Worm (Caenorhabditis elegans): ENCODE data around the gene srbc-5.
A peak's percentile ranks its signal among the peaks of the same experiment; 100 is the strongest.

srbc-5 gene

ce11 chrV:3301898-3302297 is 41.7 kb downstream of the srbc-5 start, which contains the start of gene srbc-1:
TSS of gene srbc-1 (minus strand) at chrV:3301998.
- TF ChIP-seq jun-1 (tag; optimal IDR thresholded peaks at IDR 0.05) (no peak), tbx-2 (tag; optimal IDR thresholded peaks at IDR 0.05) (no peak), hpl-2 (GFP tag; optimal IDR thresholded peaks at IDR 0.05) (no peak), nhr-76 (tag; optimal IDR thresholded peaks at IDR 0.05) (no peak), elt-3 (tag; optimal IDR thresholded peaks at IDR 0.05) (no peak), dsc-1 (tag; optimal IDR thresholded peaks at IDR 0.05) (no peak), Y116A8C.19 (tag; optimal IDR thresholded peaks at IDR 0.05; ENCODE audit: borderline replicate concordance) (no peak), lir-3 (tag; optimal IDR thresholded peaks at IDR 0.05; ENCODE audit: poor library complexity) (no peak), sox-4 (tag; optimal IDR thresholded peaks at IDR 0.05) (no peak), aly-2 (tag; optimal IDR thresholded peaks at IDR 0.05) (no peak)

DNA sequence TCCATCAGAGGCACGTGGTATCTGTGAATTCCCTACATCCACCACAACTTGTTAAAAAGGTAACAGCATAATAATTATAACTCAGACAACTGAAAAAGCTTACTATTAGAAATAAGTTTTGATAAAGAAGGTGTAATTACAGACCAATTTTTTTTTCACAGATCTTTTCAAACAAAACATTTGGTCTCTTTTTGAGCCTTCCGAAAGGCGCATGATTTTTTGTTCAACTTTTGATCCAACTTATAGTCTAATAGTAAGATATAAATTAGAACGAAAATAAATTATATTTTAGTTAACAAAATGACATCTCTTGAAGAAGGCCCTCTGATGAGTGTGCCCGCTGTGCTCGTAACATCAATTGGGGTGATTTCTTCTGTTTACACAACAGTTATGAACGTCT is 48.0 kb downstream of the srbc-5 start, which contains the start of gene srbc-3:
TSS of gene srbc-3 (plus strand) at position 301 of the 400 bp plus-strand sequence.
- TF ChIP-seq xbp-1 (tag; optimal IDR thresholded peaks at IDR 0.05) (no peak), ets-5 (GFP tag; IDR thresholded peaks at IDR 0.05) (no peak), fos-1 (tag; optimal IDR thresholded peaks at IDR 0.05) (no peak), nhr-85 (tag) (peak; percentile 2), lin-14 (GFP tag; optimal IDR thresholded peaks at IDR 0.05) (no peak), snu-23 (GFP tag; optimal IDR thresholded peaks at IDR 0.05) (no peak)
